Worm (Caenorhabditis elegans) whole organism, early embryonic: ENCODE results near the gene srd-59.

Experiments used
- B0310.2 ChIP-seq: sonication (generic microtip); optimal IDR thresholded peaks from 2 replicates; lab custom pipeline; 2016; ENCODE audit warnings: mild to moderate bottlenecking, missing genetic modification characterization, missing compliant biosample characterization
- F13C5.2 ChIP-seq: sonication (generic microtip); optimal IDR thresholded peaks from 2 replicates; lab custom pipeline; 2017; ENCODE audit warnings: mild to moderate bottlenecking, missing genetic modification characterization, inconsistent platforms, missing compliant biosample characterization
- aly-1 ChIP-seq: sonication (generic microtip); optimal IDR thresholded peaks from 2 replicates; lab custom pipeline; 2016; ENCODE audit warnings: missing genetic modification characterization, missing compliant biosample characterization
- ama-1 ChIP-seq: fragments of 150-350 bp; optimal IDR thresholded peaks from 2 replicates; lab custom pipeline; 2014
- ceh-13 ChIP-seq: fragments of 200-800 bp; sonication (Bioruptor generic); optimal IDR thresholded peaks from 2 replicates; lab custom pipeline; 2018; ENCODE audit warnings: mild to moderate bottlenecking, missing genetic modification characterization, missing compliant biosample characterization
- ceh-36 ChIP-seq: sonication (generic microtip); optimal IDR thresholded peaks from 2 replicates; lab custom pipeline; 2016; ENCODE audit warnings: missing genetic modification characterization, inconsistent platforms, missing compliant biosample characterization
- ets-7 ChIP-seq: sonication (generic microtip); optimal IDR thresholded peaks from 2 replicates; lab custom pipeline; 2016; ENCODE audit warnings: missing genotype, missing genetic modification characterization, missing compliant biosample characterization
- flt-1 ChIP-seq: fragments of 200-800 bp; sonication (Bioruptor generic); IDR thresholded peaks from 2 replicates; pipeline ENCODE4 v1.3.6; 2022; ENCODE audit warnings: missing genetic modification characterization, missing compliant biosample characterization
- hmbx-1 ChIP-seq: sonication (generic microtip); optimal IDR thresholded peaks from 2 replicates; lab custom pipeline; 2016; ENCODE audit warnings: mild to moderate bottlenecking, missing genetic modification characterization, missing compliant biosample characterization
- hmg-4 ChIP-seq: fragments of 200-800 bp; sonication (Bioruptor generic); optimal IDR thresholded peaks from 2 replicates; lab custom pipeline; 2018; ENCODE audit warnings: mild to moderate bottlenecking, missing genetic modification characterization, missing compliant biosample characterization
- hnd-1 ChIP-seq: sonication (generic microtip); optimal IDR thresholded peaks from 2 replicates; lab custom pipeline; 2016; ENCODE audit warnings: missing genetic modification characterization, missing compliant biosample characterization
- pes-1 ChIP-seq: fragments of 200-800 bp; sonication (Bioruptor generic); IDR thresholded peaks from 2 replicates; pipeline ENCODE4 v1.3.6; 2022; ENCODE audit warnings: missing genetic modification reagents, missing genetic modification characterization, missing compliant biosample characterization
- scrt-1 ChIP-seq: fragments of 200-800 bp; sonication (Bioruptor generic); IDR thresholded peaks from 2 replicates; pipeline ENCODE4 v1.3.6; 2022; ENCODE audit warnings: missing genetic modification characterization, missing compliant biosample characterization
- sea-1 ChIP-seq: fragments of 200-800 bp; sonication (Bioruptor generic); conservative IDR thresholded peaks from 2 replicates; pipeline ENCODE4 v1.3.6; 2022; ENCODE audit warnings: missing genetic modification characterization, missing compliant biosample characterization
- tbx-11 ChIP-seq: fragments of 200-800 bp; sonication (Bioruptor generic); IDR thresholded peaks from 2 replicates; pipeline ENCODE4 v1.3.6; 2022; ENCODE audit warnings: missing genetic modification characterization, missing compliant biosample characterization
- tbx-37 ChIP-seq: fragments of 200-800 bp; sonication (Bioruptor generic); conservative IDR thresholded peaks from 2 replicates; pipeline ENCODE4 v1.3.6; 2022; ENCODE audit warnings: missing genetic modification reagents, missing genetic modification characterization, missing compliant biosample characterization
- tra-4 ChIP-seq: sonication (generic microtip); optimal IDR thresholded peaks from 2 replicates; lab custom pipeline; 2017; ENCODE audit warnings: missing genetic modification characterization, missing compliant biosample characterization

Gene srd-59

ce11 chrII:7238791-7239190 is 33.3 kb downstream of the srd-59 start:
- no peak for TF ChIP-seq ets-7
- no peak for TF ChIP-seq flt-1
- TF ChIP-seq pes-1 (GFP tag; lab: Robert Waterston, UW): no peak
- no peak for TF ChIP-seq tbx-11

ce11 chrII:7239705-7240104 is 34.2 kb downstream of the srd-59 start:
- TF ChIP-seq tra-4 (no peak), hnd-1 (no peak), tbx-11 (no peak), hmg-4 (GFP tag; lab: Kevin White, UChicago) (no peak), ama-1 (lab: Kevin White, UChicago) (no peak), flt-1 (no peak), ets-7 (no peak), sea-1 (GFP tag; lab: Robert Waterston, UW) (no peak), ceh-13 (GFP tag; lab: Kevin White, UChicago) (no peak), scrt-1 (GFP tag; lab: Robert Waterston, UW) (no peak), ceh-36 (tag; lab: Kevin White, UChicago) (no peak), F13C5.2 (tag; lab: Kevin White, UChicago) (no peak), B0310.2 (no peak), tbx-37 (GFP tag; lab: Robert Waterston, UW) (no peak), hmbx-1 (tag; lab: Kevin White, UChicago) (no peak), pes-1 (GFP tag; lab: Robert Waterston, UW) (no peak), aly-1 (tag; lab: Kevin White, UChicago) (no peak)

DNA sequence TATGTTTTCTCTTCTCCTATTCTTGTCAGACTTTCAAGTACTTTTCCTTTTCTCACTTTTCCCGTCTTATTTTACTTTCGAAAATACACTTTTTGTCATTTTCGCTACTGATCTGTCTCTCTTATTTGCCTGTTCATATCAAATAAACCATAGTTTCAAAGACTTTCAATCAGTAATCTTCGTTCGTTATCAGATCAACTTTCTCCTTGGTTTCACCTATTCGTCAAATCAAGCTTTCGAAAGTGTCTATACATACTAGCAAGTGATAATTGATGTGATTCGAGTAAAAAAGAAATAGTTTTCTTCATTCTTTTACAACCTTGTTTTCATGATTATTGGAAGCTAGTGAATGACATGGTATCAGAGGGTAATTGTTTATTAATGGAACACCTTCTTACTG is 37.3 kb downstream of the srd-59 start:
- TF ChIP-seq scrt-1 (GFP tag; lab: Robert Waterston, UW) (no peak), pes-1 (GFP tag; lab: Robert Waterston, UW) (no peak), tbx-11 (no peak), ceh-13 (GFP tag; lab: Kevin White, UChicago) (no peak)

DNA sequence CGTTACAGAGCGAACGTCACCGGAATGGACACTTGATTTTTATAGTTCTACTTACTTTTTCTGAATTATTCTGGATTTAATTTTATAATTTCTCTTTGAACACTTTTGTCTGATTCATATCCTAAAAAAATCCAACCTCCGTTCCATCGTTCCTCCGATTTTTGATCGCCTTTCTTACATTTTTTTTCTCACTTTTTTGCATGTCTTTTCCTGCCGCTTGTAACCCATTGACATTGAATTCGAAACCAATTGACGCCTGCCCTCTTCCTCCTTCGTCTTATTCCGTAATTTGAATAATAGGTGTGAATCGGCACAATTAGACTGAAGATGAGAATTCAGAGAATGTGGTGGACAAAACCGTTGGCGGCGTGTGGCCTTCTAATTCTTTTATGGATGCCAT is 40.1 kb downstream of the srd-59 start, which contains the start of gene skpo-3:
skpo-3 (plus strand) TSS at position 301 of the 400 bp plus-strand sequence.
- TF ChIP-seq ceh-13 (GFP tag; lab: Kevin White, UChicago): no peak
- no peak for TF ChIP-seq tbx-11
- no peak for TF ChIP-seq F13C5.2 (tag; lab: Kevin White, UChicago)
- no peak for TF ChIP-seq ama-1 (lab: Kevin White, UChicago)
- TF ChIP-seq flt-1: no peak
- no peak for TF ChIP-seq B0310.2
- no peak for TF ChIP-seq pes-1 (GFP tag; lab: Robert Waterston, UW)
- no peak for TF ChIP-seq hmbx-1 (tag; lab: Kevin White, UChicago)
- no peak for TF ChIP-seq ets-7

DNA sequence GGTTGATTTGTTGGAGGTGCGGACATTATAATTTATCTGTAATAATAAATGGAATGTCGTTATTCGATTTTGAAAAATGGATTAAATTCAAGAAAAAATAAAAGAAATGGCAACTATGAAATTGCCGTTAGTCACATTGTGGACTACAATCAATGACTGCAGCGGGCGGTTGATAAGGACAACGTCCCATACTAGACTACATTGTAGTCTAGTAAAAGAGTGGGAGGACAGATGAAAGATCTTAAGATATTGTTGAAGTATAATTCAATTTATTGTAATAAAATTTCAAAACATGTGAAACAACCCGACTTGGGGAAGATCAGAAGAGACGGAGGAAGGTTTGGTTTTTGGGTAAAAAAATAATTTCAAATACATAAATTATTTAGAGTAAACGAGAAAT is 46.5 kb downstream of the srd-59 start, which contains the start of the genes prx-13 and ada-2:
prx-13 (minus strand) TSS at position 38 of the 400 bp plus-strand sequence.
ada-2 (plus strand) TSS at position 282 of the 400 bp plus-strand sequence.
- TF ChIP-seq F13C5.2 (tag; lab: Kevin White, UChicago): no peak
- no peak for TF ChIP-seq flt-1
- no peak for TF ChIP-seq ama-1 (lab: Kevin White, UChicago)
- TF ChIP-seq tbx-11: no peak
- TF ChIP-seq sea-1 (GFP tag; lab: Robert Waterston, UW): no peak
- no peak for TF ChIP-seq ets-7
- no peak for TF ChIP-seq hmbx-1 (tag; lab: Kevin White, UChicago)
- no peak for TF ChIP-seq hnd-1
- TF ChIP-seq ceh-13 (GFP tag; lab: Kevin White, UChicago): no peak
- no peak for TF ChIP-seq ceh-36 (tag; lab: Kevin White, UChicago)
- TF ChIP-seq hmg-4 (GFP tag; lab: Kevin White, UChicago): no peak
- TF ChIP-seq pes-1 (GFP tag; lab: Robert Waterston, UW): no peak
- TF ChIP-seq scrt-1 (GFP tag; lab: Robert Waterston, UW): no peak
- TF ChIP-seq aly-1 (tag; lab: Kevin White, UChicago): no peak
- no peak for TF ChIP-seq tbx-37 (GFP tag; lab: Robert Waterston, UW)
- no peak for TF ChIP-seq tra-4

DNA sequence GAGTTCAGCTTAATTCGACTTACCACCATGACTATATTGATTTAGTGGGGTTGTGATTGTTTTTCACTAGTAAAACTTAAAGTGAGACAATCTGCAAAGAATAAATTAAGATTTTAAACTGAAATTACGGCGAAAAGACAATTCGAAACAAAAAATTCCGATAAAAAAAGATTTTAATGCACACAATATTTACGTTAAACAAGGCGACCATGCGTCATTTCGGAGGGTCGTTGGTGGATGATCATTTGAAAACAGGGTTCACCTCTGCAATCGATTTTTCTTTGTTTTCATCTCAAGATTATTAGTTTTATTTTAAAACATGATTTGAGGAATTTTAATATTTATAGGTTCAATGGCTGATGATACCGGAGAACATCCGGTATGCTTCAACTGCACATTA is 47.6 kb downstream of the srd-59 start, which contains the start of gene lsm-4:
lsm-4 (minus strand) TSS at position 91 of the 400 bp plus-strand sequence.
- no peak for TF ChIP-seq ama-1 (lab: Kevin White, UChicago)
- TF ChIP-seq tra-4: no peak
- TF ChIP-seq ets-7: no peak
- no peak for TF ChIP-seq flt-1
- TF ChIP-seq ceh-13 (GFP tag; lab: Kevin White, UChicago): no peak
- TF ChIP-seq F13C5.2 (tag; lab: Kevin White, UChicago): no peak
- no peak for TF ChIP-seq aly-1 (tag; lab: Kevin White, UChicago)
- TF ChIP-seq tbx-11: no peak
- no peak for TF ChIP-seq B0310.2

DNA sequence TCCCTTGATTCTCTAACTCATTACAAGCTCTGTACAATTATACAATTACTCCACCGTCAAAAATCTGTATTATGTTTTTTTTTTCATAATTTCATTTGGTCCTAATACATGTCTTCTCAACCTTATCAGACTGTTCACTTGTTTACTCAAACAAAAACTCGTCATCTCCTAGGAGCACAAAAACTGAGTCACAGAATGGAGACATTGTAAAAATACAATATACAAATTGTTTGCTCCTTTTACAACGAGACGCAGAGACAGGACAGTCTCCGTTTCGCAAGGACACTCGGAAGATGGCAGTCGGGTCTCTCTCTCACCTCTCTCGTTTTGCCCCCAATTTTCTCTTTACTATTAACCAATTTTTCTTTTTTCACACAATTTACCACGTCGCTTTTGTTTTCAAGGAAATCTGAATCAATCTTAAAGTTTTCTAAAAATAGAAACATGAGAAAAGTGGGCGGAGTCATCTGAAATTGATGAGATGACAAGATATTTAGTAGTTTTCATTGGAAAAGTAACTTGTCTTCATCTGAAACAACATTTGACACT is 50.2 kb downstream of the srd-59 start, which contains the start of gene F32A5.8:
F32A5.8 (plus strand) TSS at position 499 of the 549 bp plus-strand sequence.
- TF ChIP-seq ceh-36 (tag; lab: Kevin White, UChicago) (no peak), tbx-11 (no peak), aly-1 (tag; lab: Kevin White, UChicago) (no peak), sea-1 (GFP tag; lab: Robert Waterston, UW) (no peak), tra-4 (no peak), hmg-4 (GFP tag; lab: Kevin White, UChicago) (no peak), scrt-1 (GFP tag; lab: Robert Waterston, UW) (no peak), ets-7 (no peak), tbx-37 (GFP tag; lab: Robert Waterston, UW) (no peak), ceh-13 (GFP tag; lab: Kevin White, UChicago) (no peak), F13C5.2 (tag; lab: Kevin White, UChicago) (no peak), hnd-1 (no peak), pes-1 (GFP tag; lab: Robert Waterston, UW) (no peak), ama-1 (lab: Kevin White, UChicago) (no peak), B0310.2 (no peak), flt-1 (no peak), hmbx-1 (tag; lab: Kevin White, UChicago) (no peak)
